Worm (Caenorhabditis elegans) whole organism, L3 larva: ENCODE results near the gene B0432.14.

Experiments
- elt-1 ChIP-seq: fragments of 150-350 bp; optimal IDR thresholded peaks from 2 replicates; lab custom pipeline; 2014; ENCODE audit warnings: missing biosample characterization, missing genetic modification characterization
- unc-39 ChIP-seq: sonication (generic microtip); optimal IDR thresholded peaks from 4 replicates; lab custom pipeline; 2017; ENCODE audit warnings: missing biosample characterization, missing genetic modification characterization

DNA sequence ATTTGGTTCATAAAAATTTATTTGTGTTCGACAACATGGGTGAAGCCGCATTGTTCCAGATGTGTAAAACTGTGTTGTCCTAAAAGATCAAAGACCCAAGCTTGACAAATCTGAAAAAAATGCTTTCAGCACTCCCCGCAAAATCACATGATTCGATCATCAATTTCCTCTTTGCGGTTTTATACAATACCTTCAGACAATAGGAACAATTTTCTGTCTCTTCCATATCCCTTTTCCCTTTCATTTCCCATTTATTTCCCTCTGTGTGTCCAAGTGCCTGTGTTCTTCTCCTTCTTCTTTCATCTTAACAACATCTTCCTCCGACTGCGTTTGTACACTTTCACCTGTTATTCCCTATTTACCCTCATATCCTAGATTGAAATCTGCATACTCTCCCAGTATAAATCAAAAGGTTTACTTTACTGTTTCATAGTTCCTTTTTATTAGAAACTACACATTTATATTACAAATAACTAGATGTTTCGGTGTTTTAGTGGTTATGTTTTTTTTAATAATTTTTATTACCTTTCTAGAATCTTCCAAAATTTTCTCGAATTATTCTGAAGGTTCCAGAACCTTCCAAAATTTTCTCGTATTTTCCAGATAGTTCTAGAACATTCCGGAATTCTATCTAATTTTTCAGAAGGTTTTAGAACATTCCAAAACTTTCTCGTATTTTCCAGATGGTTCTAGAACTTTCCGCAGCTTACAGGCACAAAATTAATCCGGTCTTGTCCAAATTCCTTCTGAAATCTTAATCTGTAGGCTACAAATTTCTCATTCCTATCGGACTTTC is 37.0 kb downstream of the B0432.14 start, which contains the start of gene K01A2.5:
- no peak for TF ChIP-seq elt-1
- no peak for TF ChIP-seq unc-39 (tag; lab: Kevin White, UChicago)
